Fruit fly (Drosophila melanogaster) whole organism, embryonic: ENCODE measurements around the gene CG15286.

ENCODE experiments used
- CG34422 ChIP-seq: fragments of 200-800 bp; sonication (Bioruptor generic); IDR thresholded peaks from 3 replicates; pipeline ENCODE4 v1.3.6; 2022; ENCODE audit warnings: missing biosample characterization, missing genetic modification characterization
- Sin3A ChIP-seq: fragments of >200 bp; optimal IDR thresholded peaks from 2 replicates; lab custom pipeline; 2018
- gro ChIP-seq: fragments of 200-800 bp; sonication (Bioruptor generic); optimal IDR thresholded peaks from 2 replicates; lab custom pipeline; 2016; ENCODE audit warnings: missing biosample characterization, missing genetic modification characterization
- luna ChIP-seq: fragments of 200-800 bp; sonication (Bioruptor generic); optimal IDR thresholded peaks from 2 replicates; lab custom pipeline; 2016; ENCODE audit warnings: missing biosample characterization, missing genetic modification characterization

dm6 chr2L:14373250-14373649 lies 35.2 kb downstream of the CG15286 start:
- no peak for TF ChIP-seq luna (GFP tag; lab: Kevin White, UChicago)
- no peak for TF ChIP-seq gro (GFP tag; lab: Kevin White, UChicago)
- no peak for TF ChIP-seq Sin3A (lab: Kevin White, UChicago)
- TF ChIP-seq CG34422 (GFP tag; lab: Robert Waterston, UW) = no peak
